Worm (Caenorhabditis elegans): ENCODE data around the gene F44A6.4.

DNA sequence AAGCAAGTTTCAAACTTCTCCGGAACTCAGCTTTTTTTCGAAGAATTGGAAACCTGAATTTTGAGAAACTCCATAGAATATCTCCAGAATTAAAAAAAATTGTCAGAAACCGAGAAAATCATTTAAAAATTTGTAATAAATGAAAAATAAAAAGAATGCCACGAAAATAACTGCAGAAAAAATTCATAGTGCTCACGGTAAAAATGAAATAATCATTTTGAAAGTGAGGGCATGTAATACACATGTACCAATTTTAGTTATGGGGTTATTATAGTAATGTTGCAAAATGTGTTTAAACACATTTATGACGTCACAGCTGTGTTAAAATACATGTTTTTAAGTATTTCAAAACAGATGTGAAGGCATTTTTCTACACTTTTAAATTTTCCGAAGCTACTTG is 1.6 kb upstream of the F44A6.4 start:
- TF ChIP-seq ztf-11 (tag; optimal IDR thresholded peaks at IDR 0.05): no peak
- TF ChIP-seq sem-2 (GFP tag; optimal IDR thresholded peaks at IDR 0.05): no peak

All from whole organism, mixed stage, embryonic.